Worm (Caenorhabditis elegans) whole organism, young adult: Measurements from ENCODE around the gene sri-7.

Experiments used
- D2030.7 ChIP-seq: fragments of 200-800 bp; sonication (Bioruptor generic); IDR thresholded peaks from 2 replicates; pipeline ENCODE4 v1.3.6; 2022; ENCODE audit warnings: missing genetic modification reagents, missing genetic modification characterization, missing compliant biosample characterization
- Y67H2A.10 ChIP-seq: fragments of 200-800 bp; sonication (Bioruptor generic); conservative IDR thresholded peaks from 2 replicates; pipeline ENCODE4 v1.3.6; 2022; ENCODE audit warnings: missing genetic modification reagents, missing genetic modification characterization, missing compliant biosample characterization
- bed-1 ChIP-seq: fragments of 200-800 bp; sonication (Bioruptor generic); IDR thresholded peaks from 2 replicates; pipeline ENCODE4 v1.3.6; 2022; ENCODE audit warnings: missing genetic modification reagents, missing genetic modification characterization, missing compliant biosample characterization
- efl-1 ChIP-seq: fragments of 150-350 bp; optimal IDR thresholded peaks from 2 replicates; lab custom pipeline; 2014; ENCODE audit warnings: missing biosample characterization, missing genetic modification reagents, missing genetic modification characterization
- ets-4 ChIP-seq: fragments of 200-800 bp; sonication (Bioruptor generic); optimal IDR thresholded peaks from 2 replicates; lab custom pipeline; 2018; ENCODE audit warnings: mild to moderate bottlenecking, missing genetic modification characterization, missing compliant biosample characterization
- pha-4 ChIP-seq: fragments of 150-350 bp; sonication (generic microtip); optimal IDR thresholded peaks from 2 replicates; lab custom pipeline; 2014; ENCODE audit warnings: missing biosample characterization, missing genetic modification reagents, missing genetic modification characterization
- rcor-1 ChIP-seq: fragments of 200-800 bp; sonication (Bioruptor generic); IDR thresholded peaks from 2 replicates; pipeline ENCODE4 v1.3.6; 2022; ENCODE audit warnings: missing genetic modification reagents, missing genetic modification characterization, missing compliant biosample characterization

DNA sequence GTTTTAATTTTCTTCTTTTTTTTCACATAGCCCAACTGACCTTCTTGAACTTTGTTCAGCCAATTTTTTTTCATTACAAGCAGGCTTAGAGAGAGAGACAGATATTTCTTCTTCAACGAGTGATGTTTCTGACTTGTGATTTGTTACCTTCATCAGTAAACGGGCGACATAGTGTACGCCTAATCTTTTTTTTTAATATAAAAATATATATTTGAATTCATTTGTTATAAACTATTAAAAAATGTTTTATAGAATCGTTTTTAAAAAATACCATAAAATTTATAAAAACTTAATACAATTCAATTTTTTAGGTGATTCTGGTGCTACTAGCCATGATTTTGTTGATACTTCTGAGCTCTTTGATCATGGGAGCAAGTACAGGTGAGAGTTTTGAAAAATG lies 17.7 kb downstream of the sri-7 start, which contains the start of gene T06E6.10:
- TF ChIP-seq rcor-1 = no peak
- no peak for TF ChIP-seq bed-1 (GFP tag; lab: Robert Waterston, UW)
- no peak for TF ChIP-seq pha-4 (tag; lab: Kevin White, UChicago)
- TF ChIP-seq D2030.7 (GFP tag; lab: Robert Waterston, UW) = no peak
- no peak for TF ChIP-seq efl-1 (GFP tag; lab: Kevin White, UChicago)
- no peak for TF ChIP-seq Y67H2A.10 (GFP tag; lab: Robert Waterston, UW)
- TF ChIP-seq ets-4 (GFP tag; lab: Kevin White, UChicago) = no peak
